Fruit fly (Drosophila melanogaster): ENCODE measurements around the gene CG13078.

CG13078 gene

dm6 chr2L:19572496-19573317 lies 9.0 kb downstream of the CG13078 start (continued):
- TF ChIP-seq CG8924 (tag; optimal IDR thresholded peaks at IDR 0.05) (peak; percentile 65), CG15696 (tag; optimal IDR thresholded peaks at IDR 0.05) (peak; percentile 59), ap (GFP tag; IDR thresholded peaks at IDR 0.05) (no peak), Blimp-1 (GFP tag; optimal IDR thresholded peaks at IDR 0.05) (peak; percentile 59), kay (GFP tag; optimal IDR thresholded peaks at IDR 0.05) (peak; percentile 19), onecut (GFP tag; IDR thresholded peaks at IDR 0.05) (0 out of 2 replicates have a peak, but pooled peaks have one; percentile 27), E2f2 (GFP tag; IDR thresholded peaks at IDR 0.05) (no peak), CG30431 (GFP tag; optimal IDR thresholded peaks at IDR 0.05) (no peak), pho (GFP tag; optimal IDR thresholded peaks at IDR 0.05) (peak; percentile 65), Hmr (GFP tag; optimal IDR thresholded peaks at IDR 0.05) (peak; percentile 82), CG4617 (GFP tag; optimal IDR thresholded peaks at IDR 0.05; ENCODE audit: borderline replicate concordance) (peak; percentile 26), CG1792 (GFP tag; optimal IDR thresholded peaks at IDR 0.05) (no peak), CG10959 (GFP tag; IDR thresholded peaks at IDR 0.05) (no peak), run (tag; optimal IDR thresholded peaks at IDR 0.05) (no peak), ac (GFP tag; optimal IDR thresholded peaks at IDR 0.05) (no peak), Hey (tag; optimal IDR thresholded peaks at IDR 0.05) (no peak), dati (GFP tag; IDR thresholded peaks at IDR 0.05) (no peak), vvl (GFP tag; IDR thresholded peaks at IDR 0.05) (0 out of 2 replicates have a peak, but pooled peaks have one; percentile 50), Awh (GFP tag; IDR thresholded peaks at IDR 0.05) (no peak), p53 (GFP tag; optimal IDR thresholded peaks at IDR 0.05) (no peak), dmrt11E (tag; optimal IDR thresholded peaks at IDR 0.05) (peak; percentile 48), CG7839 (tag; optimal IDR thresholded peaks at IDR 0.05) (peak; percentile 76), Taf1 (GFP tag; IDR thresholded peaks at IDR 0.05) (0 out of 2 replicates have a peak, but pooled peaks have one; percentile 28), Ssrp (tag; optimal IDR thresholded peaks at IDR 0.05) (peak; percentile 56), CG14710 (tag; optimal IDR thresholded peaks at IDR 0.05) (peak; percentile 37), CG7271 (tag; optimal IDR thresholded peaks at IDR 0.05) (no peak), Hr78 (GFP tag; optimal IDR thresholded peaks at IDR 0.05) (peak in 1 of 2 experiments; percentile 8), CG17912 (GFP tag; optimal IDR thresholded peaks at IDR 0.05) (no peak), eyg (GFP tag; optimal IDR thresholded peaks at IDR 0.05) (no peak), CG16863 (GFP tag; optimal IDR thresholded peaks at IDR 0.05) (peak; percentile 27), CG4854 (GFP tag; optimal IDR thresholded peaks at IDR 0.05) (peak; percentile 51), Mad (GFP tag; optimal IDR thresholded peaks at IDR 0.05) (peak; percentile 38), Hr39 (optimal IDR thresholded peaks at IDR 0.05) (no peak), croc (GFP tag; conservative IDR thresholded peaks at IDR 0.05) (no peak), Lhr (GFP tag; optimal IDR thresholded peaks at IDR 0.05) (no peak), da (GFP tag; optimal IDR thresholded peaks at IDR 0.05) (no peak), Hsf (GFP tag; optimal IDR thresholded peaks at IDR 0.05) (peak; percentile 66), CG6272 (GFP tag; IDR thresholded peaks at IDR 0.05) (no peak), unc-4 (GFP tag; IDR thresholded peaks at IDR 0.05; ENCODE audit: partially characterized antibody) (no peak), HmgZ (tag; optimal IDR thresholded peaks at IDR 0.05) (peak; percentile 43), dmrt99B (tag; optimal IDR thresholded peaks at IDR 0.05) (peak; percentile 79), ash1 (GFP tag; optimal IDR thresholded peaks at IDR 0.05) (no peak), CG14965 (GFP tag; optimal IDR thresholded peaks at IDR 0.05; ENCODE audit: borderline replicate concordance) (no peak), Rx (GFP tag; IDR thresholded peaks at IDR 0.05) (peak; percentile 33; the same call in 1 of the 2 replicates), wek (GFP tag; optimal IDR thresholded peaks at IDR 0.05) (no peak), CG7786 (GFP tag; optimal IDR thresholded peaks at IDR 0.05) (peak; percentile 54), fd3F (GFP tag; optimal IDR thresholded peaks at IDR 0.05) (peak; percentile 56), CG13287 (GFP tag; IDR thresholded peaks at IDR 0.05; ENCODE audit: partially characterized antibody) (no peak; the same call in 1 of the 2 replicates), inv (GFP tag; IDR thresholded peaks at IDR 0.05; ENCODE audit: partially characterized antibody) (no peak)
